Worm (Caenorhabditis elegans): ENCODE data around the gene sql-1.

Gene sql-1

ce11 chrIII:12472497-12472896 is 26.9 kb upstream of the sql-1 start, which contains the start of gene cccp-1:
TSS of gene cccp-1 (plus strand) at chrIII:12472873.
- TF ChIP-seq drap-1 (GFP tag; optimal IDR thresholded peaks at IDR 0.05) (no peak), unc-39 (tag; optimal IDR thresholded peaks at IDR 0.05) (no peak), elt-1 (tag; optimal IDR thresholded peaks at IDR 0.05; ENCODE audit: borderline replicate concordance, insufficient read depth) (no peak), ceh-39 (tag; optimal IDR thresholded peaks at IDR 0.05) (no peak), ces-1 (GFP tag; optimal IDR thresholded peaks at IDR 0.05) (peak; percentile 58), ztf-11 (tag; optimal IDR thresholded peaks at IDR 0.05) (no peak)

DNA sequence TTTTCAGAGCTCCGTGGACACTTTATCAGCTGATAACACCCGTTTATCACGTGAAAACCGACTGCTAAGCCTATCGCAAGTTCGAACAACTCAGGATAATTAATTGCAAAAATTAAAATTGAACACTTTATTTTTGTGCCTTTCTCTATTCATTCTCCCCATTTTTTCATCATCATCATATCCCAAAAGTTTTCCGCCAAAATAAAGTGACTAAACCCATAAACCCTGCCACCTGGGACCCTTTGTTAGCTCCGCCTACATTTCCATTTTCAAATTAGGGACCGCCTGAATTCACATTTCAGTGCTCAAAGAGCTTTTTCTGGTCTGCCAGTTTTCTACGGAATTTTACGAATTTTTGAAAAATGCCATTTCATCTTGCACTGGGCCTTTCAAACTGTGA is 14.9 kb upstream of the sql-1 start, which contains the start of gene arrd-16:
TSS of gene arrd-16 (plus strand) at position 301 of the 400 bp plus-strand sequence.
- TF ChIP-seq lin-13 (tag; optimal IDR thresholded peaks at IDR 0.05) (no peak), hlh-1 (tag; optimal IDR thresholded peaks at IDR 0.05) (no peak), sem-2 (GFP tag; optimal IDR thresholded peaks at IDR 0.05) (no peak), bed-3 (GFP tag; optimal IDR thresholded peaks at IDR 0.05) (no peak), ztf-11 (tag; optimal IDR thresholded peaks at IDR 0.05) (no peak), snpc-4 (tag; optimal IDR thresholded peaks at IDR 0.05) (no peak), lsy-2 (tag; optimal IDR thresholded peaks at IDR 0.05) (no peak), M03D4.4 (tag; optimal IDR thresholded peaks at IDR 0.05) (no peak), mep-1 (tag; optimal IDR thresholded peaks at IDR 0.05) (no peak), elt-1 (tag; optimal IDR thresholded peaks at IDR 0.05; ENCODE audit: borderline replicate concordance, insufficient read depth) (no peak), unc-62 (GFP tag; optimal IDR thresholded peaks at IDR 0.05) (no peak), nhr-237 (tag; optimal IDR thresholded peaks at IDR 0.05) (no peak), unc-39 (tag; optimal IDR thresholded peaks at IDR 0.05) (no peak), tbx-8 (GFP tag; optimal IDR thresholded peaks at IDR 0.05) (no peak), mab-5 (tag; optimal IDR thresholded peaks at IDR 0.05) (no peak), cnd-1 (tag; optimal IDR thresholded peaks at IDR 0.05) (no peak), drap-1 (GFP tag; optimal IDR thresholded peaks at IDR 0.05) (no peak), lin-32 (GFP tag; optimal IDR thresholded peaks at IDR 0.05) (no peak)

DNA sequence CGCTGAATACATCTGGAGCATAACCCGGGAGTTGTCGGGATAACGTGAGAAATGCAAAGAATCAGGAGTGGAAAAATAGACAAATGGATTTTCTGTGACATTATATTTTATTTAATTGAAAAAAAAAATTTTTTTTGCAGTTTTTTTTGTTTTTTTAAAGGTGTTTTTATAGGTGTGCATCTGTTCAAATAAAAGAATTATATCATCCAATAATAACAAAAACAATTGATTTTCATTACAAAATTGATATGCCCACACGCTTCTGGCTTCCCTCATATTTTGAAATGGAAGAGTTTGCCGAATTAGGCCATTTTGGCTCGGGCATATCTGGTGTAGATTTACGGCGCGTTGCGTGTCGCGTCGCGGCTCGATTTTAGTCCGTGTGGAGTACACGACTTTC is 7.4 kb upstream of the sql-1 start, which contains the start of gene Y49E10.25:
TSS of gene Y49E10.25 (minus strand) at position 101 of the 400 bp plus-strand sequence.
- TF ChIP-seq nhr-76 (tag; optimal IDR thresholded peaks at IDR 0.05) (no peak), ceh-43 (GFP tag; optimal IDR thresholded peaks at IDR 0.05) (no peak), drap-1 (GFP tag; optimal IDR thresholded peaks at IDR 0.05) (no peak), snpc-4 (tag; optimal IDR thresholded peaks at IDR 0.05) (no peak), cnd-1 (tag; optimal IDR thresholded peaks at IDR 0.05) (no peak), bed-3 (GFP tag; optimal IDR thresholded peaks at IDR 0.05) (no peak), ham-2 (GFP tag; optimal IDR thresholded peaks at IDR 0.05) (no peak), unc-120 (tag; optimal IDR thresholded peaks at IDR 0.05; ENCODE audit: poor library complexity, severe bottlenecking) (no peak), ceh-39 (tag; optimal IDR thresholded peaks at IDR 0.05) (no peak), sptf-1 (tag; optimal IDR thresholded peaks at IDR 0.05) (no peak), zip-8 (tag; optimal IDR thresholded peaks at IDR 0.05) (no peak), mep-1 (tag; optimal IDR thresholded peaks at IDR 0.05) (no peak), M03D4.4 (tag; optimal IDR thresholded peaks at IDR 0.05) (no peak), flh-1 (GFP tag; optimal IDR thresholded peaks at IDR 0.05) (no peak), tbx-8 (GFP tag; optimal IDR thresholded peaks at IDR 0.05) (no peak), lin-32 (GFP tag; optimal IDR thresholded peaks at IDR 0.05) (no peak), sem-2 (GFP tag; optimal IDR thresholded peaks at IDR 0.05) (no peak), ceh-83 (GFP tag; optimal IDR thresholded peaks at IDR 0.05) (no peak)

DNA sequence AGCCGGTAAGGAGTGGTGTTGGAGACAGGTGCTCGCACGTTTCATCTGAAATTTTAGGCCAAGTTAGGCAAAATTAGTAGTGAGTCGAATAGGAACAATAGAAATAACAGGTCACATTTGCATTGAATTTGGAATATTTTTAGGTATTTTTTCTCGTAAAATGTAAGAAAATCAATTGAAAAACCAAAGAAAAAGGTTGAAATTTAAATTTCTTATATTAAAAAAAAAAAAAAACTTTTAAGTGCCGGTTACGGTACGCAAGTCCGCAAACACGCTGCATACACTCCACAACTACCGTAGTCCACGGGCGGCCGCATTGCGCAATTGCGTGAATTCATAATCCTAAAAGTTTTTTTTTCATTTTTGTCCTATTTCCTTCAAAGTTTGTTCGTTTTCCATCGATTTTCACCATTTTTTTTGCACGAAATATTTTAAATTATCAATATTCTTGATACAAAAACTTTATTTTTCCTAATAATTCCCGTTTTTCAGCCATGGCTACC is 3.7 kb upstream of the sql-1 start, which contains the start of the genes Y111B2A.1 and Y111B2A.2:
TSS of gene Y111B2A.1 (minus strand) at position 51 of the 503 bp plus-strand sequence.
TSS of gene Y111B2A.2 (plus strand) at position 493 of the 503 bp plus-strand sequence.
- TF ChIP-seq ceh-39 (tag; optimal IDR thresholded peaks at IDR 0.05): no peak
- no peak for TF ChIP-seq nhr-28 (tag; optimal IDR thresholded peaks at IDR 0.05)
- peak; percentile 49 for TF ChIP-seq lsy-2 (tag; optimal IDR thresholded peaks at IDR 0.05)

- TF ChIP-seq nhr-28 (tag; optimal IDR thresholded peaks at IDR 0.05) (no peak), drap-1 (GFP tag; optimal IDR thresholded peaks at IDR 0.05) (no peak), ceh-43 (GFP tag; optimal IDR thresholded peaks at IDR 0.05) (no peak), nhr-76 (tag; optimal IDR thresholded peaks at IDR 0.05) (no peak), bed-3 (GFP tag; optimal IDR thresholded peaks at IDR 0.05) (no peak), zip-8 (tag; optimal IDR thresholded peaks at IDR 0.05) (no peak), unc-39 (tag; optimal IDR thresholded peaks at IDR 0.05) (no peak), lsy-2 (tag; optimal IDR thresholded peaks at IDR 0.05) (no peak), cnd-1 (tag; optimal IDR thresholded peaks at IDR 0.05) (no peak), unc-62 (GFP tag; optimal IDR thresholded peaks at IDR 0.05) (no peak)
Measured at ce11 chrIII:12496449-12496848, 2.9 kb upstream of the sql-1 start, which contains the start of gene herd-1. TSS of gene herd-1 (plus strand) at chrIII:12496538.

All from whole organism, mixed stage, embryonic.